Worm (Caenorhabditis elegans) whole organism, L2 larva: Measurements from ENCODE around the gene F40G9.14.

Experiments used
- C34F6.9 ChIP-seq: fragments of 150-350 bp; optimal IDR thresholded peaks from 2 replicates; lab custom pipeline; 2014; ENCODE audit warnings: missing biosample characterization, missing genetic modification characterization
- F13H6.1 ChIP-seq: sonication (generic microtip); optimal IDR thresholded peaks from 2 replicates; lab custom pipeline; 2016; ENCODE audit warnings: missing genetic modification characterization, missing compliant biosample characterization
- R02D3.7 ChIP-seq: fragments of 150-350 bp; optimal IDR thresholded peaks from 2 replicates; lab custom pipeline; 2014; ENCODE audit warnings: missing biosample characterization, missing genetic modification characterization
- Y55F3AM.14 ChIP-seq: fragments of 200-800 bp; sonication (Bioruptor generic); optimal IDR thresholded peaks from 2 replicates; lab custom pipeline; 2018; ENCODE audit warnings: mild to moderate bottlenecking, missing genetic modification characterization, missing compliant biosample characterization
- ZK546.5 ChIP-seq: sonication (generic microtip); optimal IDR thresholded peaks from 2 replicates; lab custom pipeline; 2017; ENCODE audit warnings: missing biosample characterization, missing genetic modification characterization
- aly-2 ChIP-seq: fragments of 150-350 bp; optimal IDR thresholded peaks from 2 replicates; lab custom pipeline; 2014; ENCODE audit warnings: missing biosample characterization, missing genetic modification characterization
- blmp-1 ChIP-seq: sonication (generic microtip); optimal IDR thresholded peaks from 2 replicates; lab custom pipeline; 2017; ENCODE audit warnings: missing genetic modification characterization, mild to moderate bottlenecking, missing compliant biosample characterization, antibody characterized with exemption, moderate library complexity; ENCODE audit not compliant: insufficient read depth
- ceh-16 ChIP-seq: fragments of 150-350 bp; optimal IDR thresholded peaks from 2 replicates; lab custom pipeline; 2014; ENCODE audit warnings: missing biosample characterization, missing genetic modification characterization
- crh-2 ChIP-seq: sonication (generic microtip); optimal IDR thresholded peaks from 2 replicates; lab custom pipeline; 2017; ENCODE audit warnings: missing biosample characterization, missing genetic modification characterization
- dmd-4 ChIP-seq: sonication (generic microtip); optimal IDR thresholded peaks from 2 replicates; lab custom pipeline; 2017; ENCODE audit warnings: missing biosample characterization, missing genetic modification characterization
- egl-27 ChIP-seq: sonication (generic microtip); optimal IDR thresholded peaks from 3 replicates; lab custom pipeline; 2017; ENCODE audit warnings: missing biosample characterization, missing genetic modification reagents, missing genetic modification characterization
- elt-1 ChIP-seq: fragments of 150-350 bp; optimal IDR thresholded peaks from 2 replicates; lab custom pipeline; 2014; ENCODE audit warnings: missing biosample characterization, missing genetic modification characterization
- elt-3 ChIP-seq: sonication (generic microtip); optimal IDR thresholded peaks from 2 replicates; lab custom pipeline; 2017; ENCODE audit warnings: missing biosample characterization, missing genetic modification characterization
- fos-1 ChIP-seq: fragments of 150-350 bp; optimal IDR thresholded peaks from 2 replicates; lab custom pipeline; 2014; ENCODE audit warnings: missing biosample characterization, missing genetic modification characterization
- lin-13 ChIP-seq: fragments of 150-350 bp; optimal IDR thresholded peaks from 2 replicates; lab custom pipeline; 2014; ENCODE audit warnings: missing biosample characterization, missing genetic modification reagents, missing genetic modification characterization
- lsy-2 ChIP-seq, 2 experiments: fragments of 150-350 bp in 1 of 2; sonication (generic microtip) in 1 of 2; optimal IDR thresholded peaks; 2 replicates each; lab custom pipeline; 2014 to 2017; ENCODE audit warnings: missing biosample characterization in 2 of 2, missing genetic modification characterization in 2 of 2
- mab-5 ChIP-seq: fragments of 150-350 bp; optimal IDR thresholded peaks from 2 replicates; lab custom pipeline; 2014; ENCODE audit warnings: missing biosample characterization, missing genetic modification characterization
- mdl-1 ChIP-seq, 2 experiments: fragments of 150-350 bp in 1 of 2; sonication (generic microtip) in 1 of 2; optimal IDR thresholded peaks; 2 replicates each; lab custom pipeline; 2017; ENCODE audit warnings: missing biosample characterization in 2 of 2, missing genetic modification characterization in 2 of 2
- nhr-10 ChIP-seq: sonication (generic microtip); optimal IDR thresholded peaks from 2 replicates; lab custom pipeline; 2017; ENCODE audit warnings: missing biosample characterization, missing genetic modification characterization
- nhr-12 ChIP-seq: fragments of 150-350 bp; optimal IDR thresholded peaks from 2 replicates; lab custom pipeline; 2014; ENCODE audit warnings: missing biosample characterization, missing genetic modification characterization
- nhr-129 ChIP-seq: fragments of 150-350 bp; optimal IDR thresholded peaks from 2 replicates; lab custom pipeline; 2014; ENCODE audit warnings: missing biosample characterization, missing genetic modification characterization
- nhr-21 ChIP-seq: fragments of 150-350 bp; optimal IDR thresholded peaks from 2 replicates; lab custom pipeline; 2014; ENCODE audit warnings: missing biosample characterization, missing genetic modification characterization
- nhr-23 ChIP-seq: fragments of 150-350 bp; optimal IDR thresholded peaks from 2 replicates; lab custom pipeline; 2014; ENCODE audit warnings: missing biosample characterization, missing genetic modification reagents, missing genetic modification characterization
- nhr-237 ChIP-seq: fragments of 150-350 bp; optimal IDR thresholded peaks from 2 replicates; lab custom pipeline; 2014; ENCODE audit warnings: missing biosample characterization, missing genetic modification characterization
- nhr-25 ChIP-seq: fragments of 150-350 bp; sonication (generic microtip); optimal IDR thresholded peaks from 3 replicates; lab custom pipeline; 2014; ENCODE audit warnings: missing biosample characterization, missing genetic modification characterization
- nhr-6 ChIP-seq: fragments of 150-350 bp; optimal IDR thresholded peaks from 2 replicates; lab custom pipeline; 2014; ENCODE audit warnings: missing biosample characterization, missing genetic modification characterization
- skn-1 ChIP-seq: sonication (generic microtip); optimal IDR thresholded peaks from 2 replicates; lab custom pipeline; 2017; ENCODE audit warnings: missing biosample characterization, missing genetic modification characterization
- sma-3 ChIP-seq: sonication (generic microtip); optimal IDR thresholded peaks from 2 replicates; lab custom pipeline; 2016; ENCODE audit warnings: missing genetic modification reagents, missing genetic modification characterization, missing compliant biosample characterization
- snpc-4 ChIP-seq: fragments of 150-350 bp; optimal IDR thresholded peaks from 2 replicates; lab custom pipeline; 2014; ENCODE audit warnings: missing biosample characterization, missing genetic modification characterization
- unc-39 ChIP-seq: fragments of 150-350 bp; optimal IDR thresholded peaks from 2 replicates; lab custom pipeline; 2014; ENCODE audit warnings: missing biosample characterization, missing genetic modification characterization
- unc-62 ChIP-seq: fragments of 150-350 bp; optimal IDR thresholded peaks from 2 replicates; lab custom pipeline; 2014; ENCODE audit warnings: missing biosample characterization, missing genetic modification reagents, missing genetic modification characterization
- zag-1 ChIP-seq: fragments of 150-350 bp; optimal IDR thresholded peaks from 2 replicates; lab custom pipeline; 2014; ENCODE audit warnings: missing biosample characterization, missing genetic modification characterization
- ztf-1 ChIP-seq: fragments of 200-800 bp; sonication (Bioruptor generic); conservative IDR thresholded peaks from 2 replicates; pipeline ENCODE4 v1.3.6; 2022; ENCODE audit warnings: missing genetic modification characterization, missing compliant biosample characterization
- ztf-11 ChIP-seq: sonication (generic microtip); optimal IDR thresholded peaks from 2 replicates; lab custom pipeline; 2017; ENCODE audit warnings: missing biosample characterization, missing genetic modification characterization
- ztf-4 ChIP-seq: fragments of 150-350 bp; optimal IDR thresholded peaks from 2 replicates; lab custom pipeline; 2014; ENCODE audit warnings: missing biosample characterization, missing genetic modification characterization

The F40G9.14 gene

ce11 chrIII:169478-169877 lies 8.1 kb downstream of the F40G9.14 start, which contains the start of gene F40G9.18:
Gene F40G9.18 (minus strand): TSS chrIII:169578.
- no peak for TF ChIP-seq mab-5 (tag; lab: Kevin White, UChicago)
- TF ChIP-seq aly-2 (tag; lab: Kevin White, UChicago), result no peak
- no peak for TF ChIP-seq R02D3.7 (tag; lab: Kevin White, UChicago)
- TF ChIP-seq Y55F3AM.14 (GFP tag; lab: Kevin White, UChicago), result no peak
- no peak for TF ChIP-seq nhr-21 (tag; lab: Kevin White, UChicago)
- TF ChIP-seq nhr-237, result no peak
- no peak for TF ChIP-seq ztf-4 (tag; lab: Kevin White, UChicago)
- TF ChIP-seq skn-1 (tag; lab: Kevin White, UChicago), result no peak
- no peak for TF ChIP-seq ZK546.5 (tag; lab: Kevin White, UChicago)
- no peak for TF ChIP-seq nhr-6 (tag; lab: Kevin White, UChicago)
- TF ChIP-seq egl-27 (tag; lab: Kevin White, UChicago), result no peak
- TF ChIP-seq sma-3 (GFP tag; lab: Kevin White, UChicago), result no peak
- no peak for TF ChIP-seq nhr-23

- TF ChIP-seq ztf-1 (GFP tag; lab: Robert Waterston, UW) (no peak), lsy-2 (tag; optimal IDR thresholded peaks at IDR 0.05; lab: Kevin White, UChicago) (no peak), zag-1 (tag; lab: Kevin White, UChicago) (no peak), C34F6.9 (tag; lab: Kevin White, UChicago) (no peak), ztf-11 (no peak), ceh-16 (no peak), nhr-129 (tag; lab: Kevin White, UChicago) (no peak), nhr-237 (no peak), lin-13 (GFP tag; lab: Kevin White, UChicago) (no peak), elt-1 (tag; lab: Kevin White, UChicago) (no peak), nhr-10 (no peak), unc-39 (tag; lab: Kevin White, UChicago) (no peak)
These were observed 12.2 kb downstream of the F40G9.14 start, which contains the start of gene F40G9.7 for ce11 chrIII:165390-165789. Gene F40G9.7 (plus strand): TSS chrIII:165690.

DNA sequence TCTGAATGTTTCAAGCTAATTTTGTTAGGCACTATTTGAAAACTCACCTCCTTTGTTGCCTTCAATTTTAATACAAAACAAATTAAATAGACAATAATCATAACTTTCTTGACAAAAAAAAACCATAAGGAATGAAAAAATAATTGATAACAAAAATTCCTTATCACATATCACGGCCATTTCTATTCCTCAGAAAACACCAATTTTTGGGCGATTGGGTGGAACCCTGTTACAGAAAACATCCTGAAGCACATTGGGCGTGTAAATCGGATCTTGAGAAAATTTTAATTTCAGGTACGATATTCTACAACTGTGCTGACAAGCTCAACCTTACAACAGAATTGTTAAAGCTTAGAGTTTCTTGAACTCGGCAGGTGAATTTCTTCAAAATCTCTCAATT lies 12.8 kb downstream of the F40G9.14 start, which contains the start of gene F40G9.8:
TSS of gene F40G9.8 (minus strand) at position 101 of the 400 bp plus-strand sequence.
- no peak for TF ChIP-seq crh-2 (tag; lab: Kevin White, UChicago)
- no peak for TF ChIP-seq skn-1 (tag; lab: Kevin White, UChicago)
- TF ChIP-seq mdl-1 (tag; optimal IDR thresholded peaks at IDR 0.05; lab: Kevin White, UChicago), result no peak
- TF ChIP-seq snpc-4 (tag; lab: Kevin White, UChicago), result no peak
- TF ChIP-seq ceh-16, result no peak
- TF ChIP-seq nhr-6 (tag; lab: Kevin White, UChicago), result no peak
- TF ChIP-seq ZK546.5 (tag; lab: Kevin White, UChicago), result no peak
- no peak for TF ChIP-seq blmp-1 (tag; lab: Kevin White, UChicago)
- TF ChIP-seq sma-3 (GFP tag; lab: Kevin White, UChicago), result no peak
- TF ChIP-seq nhr-12 (tag; lab: Kevin White, UChicago), result no peak
- TF ChIP-seq elt-1 (tag; lab: Kevin White, UChicago), result no peak

DNA sequence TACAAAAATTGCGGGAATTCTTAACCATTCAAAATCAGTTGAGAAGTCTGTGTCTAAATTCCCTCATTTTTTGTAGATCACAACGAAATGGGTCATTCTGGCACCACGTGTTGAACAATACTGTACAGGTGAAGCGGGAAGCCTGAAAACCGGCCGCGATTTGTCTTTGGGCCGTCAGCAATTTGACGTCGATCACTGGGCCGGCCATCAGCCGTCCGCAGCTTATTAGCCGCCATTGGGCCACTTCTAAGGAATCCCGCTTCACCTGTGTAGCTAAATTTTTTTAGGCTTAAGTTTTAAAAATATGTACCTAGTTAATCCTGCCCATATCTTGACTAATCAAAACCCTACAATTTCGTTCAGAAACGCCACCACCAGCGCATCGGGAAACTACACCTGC lies 17.9 kb downstream of the F40G9.14 start:
- TF ChIP-seq ZK546.5 (tag; lab: Kevin White, UChicago), result no peak
- no peak for TF ChIP-seq nhr-129 (tag; lab: Kevin White, UChicago)
- no peak for TF ChIP-seq unc-62 (GFP tag; lab: Kevin White, UChicago)
- no peak for TF ChIP-seq aly-2 (tag; lab: Kevin White, UChicago)
- TF ChIP-seq elt-3 (tag; lab: Kevin White, UChicago), result no peak
- TF ChIP-seq ztf-11, result no peak
- no peak for TF ChIP-seq nhr-25 (tag; lab: Kevin White, UChicago)
- no peak for TF ChIP-seq unc-39 (tag; lab: Kevin White, UChicago)
- no peak for TF ChIP-seq F13H6.1
- no peak for TF ChIP-seq ceh-16
- TF ChIP-seq lin-13 (GFP tag; lab: Kevin White, UChicago), result no peak
- no peak for TF ChIP-seq fos-1 (tag; lab: Kevin White, UChicago)
- TF ChIP-seq dmd-4 (tag; lab: Kevin White, UChicago), result no peak
- TF ChIP-seq lsy-2 (tag; optimal IDR thresholded peaks at IDR 0.05; lab: Kevin White, UChicago), result no peak
- no peak for TF ChIP-seq nhr-6 (tag; lab: Kevin White, UChicago)
- no peak for TF ChIP-seq nhr-10
- TF ChIP-seq R02D3.7 (tag; lab: Kevin White, UChicago), result no peak
- TF ChIP-seq nhr-12 (tag; lab: Kevin White, UChicago), result no peak
